Worm (Caenorhabditis elegans) whole organism, midembryonic: Measurements from ENCODE around the gene lsm-4.

Experiments
- cog-1 ChIP-seq: sonication (generic microtip); optimal IDR thresholded peaks from 2 replicates; lab custom pipeline; 2016; ENCODE audit warnings: missing genetic modification characterization, missing compliant biosample characterization
- flt-1 ChIP-seq: fragments of 200-800 bp; sonication (Bioruptor generic); IDR thresholded peaks from 2 replicates; pipeline ENCODE4 v1.3.6; 2022; ENCODE audit warnings: missing genetic modification characterization, missing compliant biosample characterization
- med-1 ChIP-seq: sonication (generic microtip); optimal IDR thresholded peaks from 2 replicates; lab custom pipeline; 2017; ENCODE audit warnings: missing genetic modification characterization, mild to moderate bottlenecking, missing compliant biosample characterization, antibody characterized with exemption, missing genetic modification reagents; ENCODE audit not compliant: insufficient read depth
- tab-1 ChIP-seq: fragments of 200-800 bp; sonication (Bioruptor generic); IDR thresholded peaks from 2 replicates; pipeline ENCODE4 v1.3.6; 2022; ENCODE audit warnings: missing genetic modification characterization, missing compliant biosample characterization
- ztf-23 ChIP-seq: fragments of 200-800 bp; sonication (Bioruptor generic); IDR thresholded peaks from 2 replicates; pipeline ENCODE4 v1.3.6; 2022; ENCODE audit warnings: missing genetic modification reagents, missing genetic modification characterization, missing compliant biosample characterization
- ztf-29 ChIP-seq: fragments of 200-800 bp; sonication (Bioruptor generic); IDR thresholded peaks from 2 replicates; pipeline ENCODE4 v1.3.6; 2022; ENCODE audit warnings: missing genetic modification reagents, missing genetic modification characterization, missing compliant biosample characterization

ce11 chrII:7238791-7239190, 14.2 kb downstream of the lsm-4 start:
- no peak for TF ChIP-seq flt-1 (GFP tag; lab: Robert Waterston, UW)
- TF ChIP-seq tab-1 (GFP tag; lab: Robert Waterston, UW) = no peak
- TF ChIP-seq ztf-29 (GFP tag; lab: Robert Waterston, UW) = no peak
- no peak for TF ChIP-seq ztf-23 (GFP tag; lab: Robert Waterston, UW)
- no peak for TF ChIP-seq cog-1 (tag; lab: Kevin White, UChicago)
- no peak for TF ChIP-seq med-1 (GFP tag; lab: Kevin White, UChicago)
